Worm (Caenorhabditis elegans) whole organism, midembryonic: ENCODE data around the gene clec-238.

Source experiments
- T22C8.4 ChIP-seq: fragments of 200-800 bp; sonication (Bioruptor generic); IDR thresholded peaks from 2 replicates; pipeline ENCODE4 v1.3.6; 2022; ENCODE audit warnings: missing genetic modification characterization, missing compliant biosample characterization
- cog-1 ChIP-seq: sonication (generic microtip); optimal IDR thresholded peaks from 2 replicates; lab custom pipeline; 2016; ENCODE audit warnings: missing genetic modification characterization, missing compliant biosample characterization
- flt-1 ChIP-seq: fragments of 200-800 bp; sonication (Bioruptor generic); IDR thresholded peaks from 2 replicates; pipeline ENCODE4 v1.3.6; 2022; ENCODE audit warnings: missing genetic modification characterization, missing compliant biosample characterization
- klf-2 ChIP-seq: fragments of 200-800 bp; sonication (Bioruptor generic); conservative IDR thresholded peaks from 2 replicates; pipeline ENCODE4 v1.3.6; 2022; ENCODE audit warnings: missing genetic modification reagents, missing genetic modification characterization, missing compliant biosample characterization
- med-1 ChIP-seq: sonication (generic microtip); optimal IDR thresholded peaks from 2 replicates; lab custom pipeline; 2017; ENCODE audit warnings: missing genetic modification characterization, mild to moderate bottlenecking, missing compliant biosample characterization, antibody characterized with exemption, missing genetic modification reagents; ENCODE audit not compliant: insufficient read depth
- ref-1 ChIP-seq: fragments of 200-800 bp; sonication (Bioruptor generic); conservative IDR thresholded peaks from 2 replicates; pipeline ENCODE4 v1.3.6; 2022; ENCODE audit warnings: missing genetic modification reagents, missing genetic modification characterization, missing compliant biosample characterization
- tab-1 ChIP-seq: fragments of 200-800 bp; sonication (Bioruptor generic); IDR thresholded peaks from 2 replicates; pipeline ENCODE4 v1.3.6; 2022; ENCODE audit warnings: missing genetic modification characterization, missing compliant biosample characterization
- ztf-23 ChIP-seq: fragments of 200-800 bp; sonication (Bioruptor generic); IDR thresholded peaks from 2 replicates; pipeline ENCODE4 v1.3.6; 2022; ENCODE audit warnings: missing genetic modification reagents, missing genetic modification characterization, missing compliant biosample characterization
- ztf-29 ChIP-seq: fragments of 200-800 bp; sonication (Bioruptor generic); IDR thresholded peaks from 2 replicates; pipeline ENCODE4 v1.3.6; 2022; ENCODE audit warnings: missing genetic modification reagents, missing genetic modification characterization, missing compliant biosample characterization

The clec-238 gene

ce11 chrV:17000204-17000603 is 48.6 kb downstream of the clec-238 start, which contains the start of gene str-217:
Gene str-217 (minus strand): TSS chrV:17000304.
- no peak for TF ChIP-seq ztf-23
- no peak for TF ChIP-seq klf-2
- no peak for TF ChIP-seq tab-1 (GFP tag; lab: Robert Waterston, UW)
- no peak for TF ChIP-seq cog-1 (tag; lab: Kevin White, UChicago)
- no peak for TF ChIP-seq flt-1 (GFP tag; lab: Robert Waterston, UW)
- TF ChIP-seq ref-1 (GFP tag; lab: Robert Waterston, UW) = no peak
- TF ChIP-seq T22C8.4 (GFP tag; lab: Robert Waterston, UW) = no peak
- TF ChIP-seq ztf-29 (GFP tag; lab: Robert Waterston, UW) = no peak
- no peak for TF ChIP-seq med-1 (GFP tag; lab: Kevin White, UChicago)

ce11 chrV:17000635-17001034 is 49.0 kb downstream of the clec-238 start:
- TF ChIP-seq klf-2 = no peak
- TF ChIP-seq tab-1 (GFP tag; lab: Robert Waterston, UW) = no peak

- TF ChIP-seq tab-1 (GFP tag; lab: Robert Waterston, UW) (no peak), klf-2 (no peak)
Observed at ce11 chrV:17001167-17001566, 49.6 kb downstream of the clec-238 start, which contains the start of gene sri-9. Gene sri-9 (plus strand): TSS chrV:17001467.
